Fruit fly (Drosophila melanogaster): ENCODE measurements around the gene pst.

Gene pst

DNA sequence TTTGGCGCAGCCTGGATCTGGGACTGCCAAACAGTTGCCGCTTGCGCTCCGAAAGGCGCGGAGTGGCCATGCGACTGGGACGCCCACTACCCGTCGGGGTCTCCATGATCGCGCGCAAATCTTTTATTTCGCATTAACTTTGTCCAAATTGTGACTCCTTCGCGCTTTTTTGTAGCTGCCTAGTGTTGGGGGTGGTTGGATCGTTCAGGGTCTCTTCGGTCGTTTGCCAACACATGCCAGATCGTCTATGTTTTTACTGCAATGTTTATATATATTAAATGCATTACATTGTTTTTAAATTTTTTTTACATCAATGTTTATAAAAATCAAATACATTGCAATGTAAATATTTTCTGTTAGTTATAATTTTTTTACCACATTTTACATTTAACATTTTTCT is 21.3 kb downstream of the pst start:
- TF ChIP-seq acj6 (GFP tag; optimal IDR thresholded peaks at IDR 0.05): no peak
- TF ChIP-seq net (GFP tag; optimal IDR thresholded peaks at IDR 0.05): no peak
- TF ChIP-seq Sox14 (GFP tag; optimal IDR thresholded peaks at IDR 0.05): no peak
- peak; percentile 11 for TF ChIP-seq cyc (GFP tag; optimal IDR thresholded peaks at IDR 0.05)
- TF ChIP-seq topi (GFP tag; optimal IDR thresholded peaks at IDR 0.05): no peak
- TF ChIP-seq achi (GFP tag; optimal IDR thresholded peaks at IDR 0.05): no peak
- TF ChIP-seq CG16779 (tag; optimal IDR thresholded peaks at IDR 0.05): no peak
- no peak for TF ChIP-seq ss (GFP tag; optimal IDR thresholded peaks at IDR 0.05)
- TF ChIP-seq esn (GFP tag; optimal IDR thresholded peaks at IDR 0.05): peak; percentile 28
- TF ChIP-seq CG3032 (tag; optimal IDR thresholded peaks at IDR 0.05): no peak
- no peak for TF ChIP-seq Hr39 (GFP tag; optimal IDR thresholded peaks at IDR 0.05)
- TF ChIP-seq CG8119 (GFP tag; IDR thresholded peaks at IDR 0.05): no peak
- TF ChIP-seq pdm3 (GFP tag; optimal IDR thresholded peaks at IDR 0.05): no peak
- TF ChIP-seq Eip93F (GFP tag; optimal IDR thresholded peaks at IDR 0.05): no peak
- no peak for TF ChIP-seq CG11294 (GFP tag; IDR thresholded peaks at IDR 0.05)
- TF ChIP-seq lz (GFP tag; optimal IDR thresholded peaks at IDR 0.05): peak; percentile 32
- 0 out of 3 replicates have a peak, but pooled peaks have one; percentile 10 for TF ChIP-seq eg (GFP tag; IDR thresholded peaks at IDR 0.05)
- TF ChIP-seq Ets21C (GFP tag; optimal IDR thresholded peaks at IDR 0.05): no peak
- TF ChIP-seq CG6163 (GFP tag; IDR thresholded peaks at IDR 0.05): no peak

DNA sequence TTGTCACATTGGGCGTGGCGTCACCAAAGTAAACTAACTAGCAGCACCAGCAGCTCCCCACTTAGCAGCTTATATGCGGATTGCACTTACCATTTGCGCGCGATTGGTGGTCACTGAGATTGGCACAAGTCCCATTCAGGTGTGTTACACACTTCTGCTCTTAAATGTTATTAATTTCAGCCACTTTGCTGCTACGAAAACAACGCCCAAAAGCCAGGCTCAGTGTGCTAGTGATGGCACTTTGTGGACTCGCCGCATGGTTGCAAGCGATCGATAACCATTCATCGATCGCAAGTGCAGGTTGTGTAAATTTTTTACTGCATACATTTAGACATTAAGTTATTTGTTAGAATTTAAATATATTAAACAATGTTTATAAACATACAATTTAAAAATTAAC is 25.1 kb downstream of the pst start, which contains the start of the genes wrm1 and wrm2:
wrm1 (minus strand) TSS at position 237 of the 400 bp plus-strand sequence.
wrm2 (minus strand) TSS at position 237 of the 400 bp plus-strand sequence.
- TF ChIP-seq dsx (GFP tag; optimal IDR thresholded peaks at IDR 0.05; ENCODE audit: poor library complexity, severe bottlenecking) (peak; percentile 18), Eip78C (GFP tag) (no peak), eg (GFP tag; IDR thresholded peaks at IDR 0.05) (peak; percentile 37; the same call in 1 of the 3 replicates), esn (GFP tag; optimal IDR thresholded peaks at IDR 0.05) (peak; percentile 8), topi (GFP tag; optimal IDR thresholded peaks at IDR 0.05) (no peak)

DNA sequence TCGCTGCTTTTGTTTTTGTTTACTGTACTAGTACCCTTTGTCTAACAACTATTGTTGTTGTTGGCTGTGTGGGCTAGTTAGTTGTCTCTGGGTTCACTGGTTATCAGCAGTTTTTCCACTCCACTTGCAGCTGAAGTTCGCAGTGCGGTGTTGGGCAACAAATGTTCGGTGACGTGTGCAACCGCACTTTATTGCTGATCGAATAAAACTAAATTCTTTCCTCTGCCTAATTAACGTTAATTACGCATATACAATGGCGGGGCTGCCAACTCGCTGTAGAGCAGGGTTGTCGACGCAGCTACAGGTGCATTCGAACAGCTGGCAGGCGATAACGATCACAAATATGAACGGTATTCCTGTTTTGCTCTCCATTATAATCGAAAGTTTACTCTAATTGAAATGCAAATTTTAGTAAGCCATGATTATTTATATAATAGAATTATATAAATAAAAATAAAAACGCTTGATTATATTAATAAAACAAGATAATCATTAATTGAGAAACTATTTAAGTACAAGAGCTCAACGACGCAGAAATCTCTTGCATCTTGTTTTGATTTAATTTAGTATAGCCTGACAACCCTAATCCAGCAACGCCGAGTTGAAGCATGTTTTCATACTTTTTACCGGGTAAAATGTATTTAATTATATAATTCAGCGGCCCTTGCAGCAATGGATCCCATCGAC is 31.4 kb downstream of the pst start, which contains the start of the genes mrva, CG42307 and mus312:
mrva (minus strand) TSS at position 276 of the 687 bp plus-strand sequence.
CG42307 (plus strand) TSS at position 566 of the 687 bp plus-strand sequence.
mus312 (plus strand) TSS at position 566 of the 687 bp plus-strand sequence.
- TF ChIP-seq pdm3 (GFP tag; optimal IDR thresholded peaks at IDR 0.05) (no peak), Gug (GFP tag; IDR thresholded peaks at IDR 0.05) (peak; percentile 77), Sox14 (GFP tag; optimal IDR thresholded peaks at IDR 0.05) (peak; percentile 79), eg (GFP tag; IDR thresholded peaks at IDR 0.05) (peak; percentile 89), spab (GFP tag; optimal IDR thresholded peaks at IDR 0.05) (no peak), CG6854 (GFP tag; optimal IDR thresholded peaks at IDR 0.05) (peak; percentile 13), OdsH (GFP tag; optimal IDR thresholded peaks at IDR 0.05) (no peak), Sox102F (GFP tag; optimal IDR thresholded peaks at IDR 0.05) (no peak), CG11902 (GFP tag; optimal IDR thresholded peaks at IDR 0.05) (no peak), CG3919 (GFP tag; optimal IDR thresholded peaks at IDR 0.05) (no peak), Ets21C (GFP tag; optimal IDR thresholded peaks at IDR 0.05) (no peak), ss (GFP tag; optimal IDR thresholded peaks at IDR 0.05) (no peak), CG7368 (GFP tag; optimal IDR thresholded peaks at IDR 0.05) (peak; percentile 50), Blimp-1 (GFP tag; optimal IDR thresholded peaks at IDR 0.05) (peak; percentile 65), Ets96B (tag; optimal IDR thresholded peaks at IDR 0.05) (peak; percentile 85), CG34406 (GFP tag; optimal IDR thresholded peaks at IDR 0.05) (peak; percentile 81), CG6792 (GFP tag; optimal IDR thresholded peaks at IDR 0.05) (peak; percentile 70), CG8319 (GFP tag; optimal IDR thresholded peaks at IDR 0.05) (no peak), CG6163 (GFP tag; IDR thresholded peaks at IDR 0.05) (peak; percentile 78), vri (GFP tag; optimal IDR thresholded peaks at IDR 0.05) (no peak), topi (GFP tag; optimal IDR thresholded peaks at IDR 0.05) (no peak), fd59A (GFP tag; optimal IDR thresholded peaks at IDR 0.05) (peak; percentile 28), Met (GFP tag; optimal IDR thresholded peaks at IDR 0.05) (no peak), acj6 (GFP tag; optimal IDR thresholded peaks at IDR 0.05) (no peak), CG6276 (GFP tag; optimal IDR thresholded peaks at IDR 0.05) (no peak), CG15336 (GFP tag; IDR thresholded peaks at IDR 0.05) (peak; percentile 82), net (GFP tag; optimal IDR thresholded peaks at IDR 0.05) (no peak), CG8632 (GFP tag; optimal IDR thresholded peaks at IDR 0.05) (peak; percentile 86), dsx (GFP tag; optimal IDR thresholded peaks at IDR 0.05; ENCODE audit: poor library complexity, severe bottlenecking) (peak; percentile 48), achi (GFP tag; optimal IDR thresholded peaks at IDR 0.05) (peak; percentile 83), Eip93F (GFP tag; optimal IDR thresholded peaks at IDR 0.05) (peak; percentile 52), Hr4 (GFP tag; optimal IDR thresholded peaks at IDR 0.05) (no peak), CG1621 (tag; optimal IDR thresholded peaks at IDR 0.05) (no peak), Lpt (GFP tag; optimal IDR thresholded peaks at IDR 0.05) (no peak), Eip75B (GFP tag; optimal IDR thresholded peaks at IDR 0.05) (no peak), CG10669 (GFP tag; optimal IDR thresholded peaks at IDR 0.05) (no peak), cyc (GFP tag; optimal IDR thresholded peaks at IDR 0.05) (peak; percentile 60)
